Worm (Caenorhabditis elegans) whole organism, L4/young adult: Measurements from ENCODE around the gene Y53G8AR.1.

Experiments used
- W03F9.2 ChIP-seq: fragments of 150-350 bp; optimal IDR thresholded peaks from 2 replicates; lab custom pipeline; 2014; ENCODE audit warnings: missing biosample characterization, missing genetic modification characterization
- dao-5 ChIP-seq: sonication (generic microtip); optimal IDR thresholded peaks from 2 replicates; lab custom pipeline; 2016; ENCODE audit warnings: missing genotype, missing genetic modification characterization, moderate library complexity, missing compliant biosample characterization

DNA sequence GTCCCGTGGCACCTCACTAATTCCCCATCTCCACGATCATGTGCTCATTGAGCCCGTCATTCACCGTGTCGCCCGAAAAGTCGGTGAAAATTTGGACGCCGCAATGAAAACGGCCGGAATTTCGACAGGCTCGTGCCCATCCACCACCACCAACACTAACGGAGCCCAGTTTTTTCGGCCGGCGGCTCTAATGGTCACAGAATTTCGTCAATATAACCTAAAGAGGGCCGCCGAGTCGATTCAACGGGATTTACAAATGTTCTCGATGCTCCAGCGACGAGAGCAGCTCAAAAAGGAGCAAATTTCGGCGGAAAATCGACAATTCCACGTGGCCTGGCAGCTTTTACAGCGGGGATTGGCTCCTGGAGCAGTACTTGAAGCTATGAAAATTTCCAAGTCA, 3.4 kb upstream of the Y53G8AR.1 start:
- TF ChIP-seq W03F9.2 (tag; lab: Kevin White, UChicago) (no peak), dao-5 (tag; lab: Kevin White, UChicago) (no peak)
